Worm (Caenorhabditis elegans): ENCODE data around the gene mpz-4.
A peak's percentile ranks its signal among the peaks of the same experiment; 100 is the strongest.

Gene mpz-4

DNA sequence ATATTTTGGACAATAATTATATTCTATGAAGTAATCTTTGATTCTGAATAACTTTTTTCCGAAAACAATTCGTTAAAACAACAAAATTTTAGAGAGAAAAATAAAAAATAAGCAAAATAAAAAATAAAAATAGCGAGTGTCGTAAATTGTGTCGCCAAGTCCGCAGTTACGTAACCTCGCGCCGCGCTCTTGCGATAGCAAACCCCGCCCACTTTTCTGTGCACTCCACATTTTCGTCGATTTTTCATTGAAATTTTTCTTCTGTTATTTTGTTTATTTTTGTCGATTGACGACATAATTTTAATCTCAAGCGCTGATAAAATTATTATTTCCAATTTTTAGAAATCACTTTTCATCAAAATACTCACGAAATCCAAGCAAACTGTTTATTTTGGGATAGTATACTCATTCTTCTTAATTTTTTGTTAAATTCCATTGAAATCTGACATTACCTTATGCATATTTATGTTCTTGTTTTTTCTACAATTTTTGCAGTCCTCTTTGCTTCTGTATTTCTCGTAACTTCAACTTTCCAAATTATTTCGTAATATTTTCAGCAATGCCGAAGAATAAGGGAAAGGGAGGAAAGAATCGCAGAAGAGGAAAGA, 16.6 kb downstream of the mpz-4 start, which contains the start of gene eif-1.A (continued):
- no peak for TF ChIP-seq Y5F2A.4 (GFP tag; optimal IDR thresholded peaks at IDR 0.05)
- TF ChIP-seq ceh-44 (GFP tag; IDR thresholded peaks at IDR 0.05), result no peak
- no peak for TF ChIP-seq nhr-111 (GFP tag; optimal IDR thresholded peaks at IDR 0.05)
- no peak for TF ChIP-seq zip-2 (tag; optimal IDR thresholded peaks at IDR 0.05)
- no peak for TF ChIP-seq nhr-48 (tag; optimal IDR thresholded peaks at IDR 0.05)
- no peak for TF ChIP-seq tra-1 (GFP tag; IDR thresholded peaks at IDR 0.05)
- no peak for TF ChIP-seq nhr-11 (tag; optimal IDR thresholded peaks at IDR 0.05)
- no peak for TF ChIP-seq unc-62 (GFP tag; optimal IDR thresholded peaks at IDR 0.05 in 1 of 2)
- TF ChIP-seq unc-62 (tag; optimal IDR thresholded peaks at IDR 0.05), result no peak
- TF ChIP-seq sdz-12 (GFP tag; optimal IDR thresholded peaks at IDR 0.05), result no peak
- no peak for TF ChIP-seq pha-4 (GFP tag; IDR thresholded peaks at IDR 0.05)
- TF ChIP-seq pha-4 (tag; optimal IDR thresholded peaks at IDR 0.05), result no peak
- no peak for TF ChIP-seq saeg-2 (GFP tag; IDR thresholded peaks at IDR 0.05)
- TF ChIP-seq lin-15B (tag; optimal IDR thresholded peaks at IDR 0.05), result no peak
- TF ChIP-seq php-3 (GFP tag; IDR thresholded peaks at IDR 0.05), result no peak
- no peak for TF ChIP-seq set-16 (GFP tag; IDR thresholded peaks at IDR 0.05)
- no peak for TF ChIP-seq nhr-42 (GFP tag; IDR thresholded peaks at IDR 0.05)
- no peak for TF ChIP-seq nhr-102 (tag; optimal IDR thresholded peaks at IDR 0.05)
- no peak for TF ChIP-seq ZK337.2 (GFP tag; IDR thresholded peaks at IDR 0.05)
- TF ChIP-seq lin-39 (tag; optimal IDR thresholded peaks at IDR 0.05), result no peak
- TF ChIP-seq tag-97 (GFP tag; IDR thresholded peaks at IDR 0.05), result no peak
- no peak for TF ChIP-seq attf-4 (tag; optimal IDR thresholded peaks at IDR 0.05)
- TF ChIP-seq arid-1 (GFP tag; conservative IDR thresholded peaks at IDR 0.05), result no peak
- TF ChIP-seq F37D6.2 (tag; optimal IDR thresholded peaks at IDR 0.05), result no peak
- peak; percentile 30 for TF ChIP-seq nhr-77 (tag; optimal IDR thresholded peaks at IDR 0.05)
- TF ChIP-seq daf-19 (GFP tag; conservative IDR thresholded peaks at IDR 0.05), result no peak
- no peak for TF ChIP-seq hmg-1.1 (GFP tag; IDR thresholded peaks at IDR 0.05)
- TF ChIP-seq nhr-41 (GFP tag; IDR thresholded peaks at IDR 0.05), result no peak
- no peak for TF ChIP-seq duxl-1 (tag; optimal IDR thresholded peaks at IDR 0.05; ENCODE audit: poor library complexity)
- TF ChIP-seq lir-3 (tag; optimal IDR thresholded peaks at IDR 0.05), result no peak
- TF ChIP-seq mxl-2 (GFP tag; conservative IDR thresholded peaks at IDR 0.05), result no peak
- peak; percentile 24; the same call in 1 of the 2 replicates for TF ChIP-seq snpc-1.2 (GFP tag; IDR thresholded peaks at IDR 0.05)
- TF ChIP-seq Y48G9A.11 (GFP tag; IDR thresholded peaks at IDR 0.05), result no peak
- TF ChIP-seq mxl-3 (GFP tag; optimal IDR thresholded peaks at IDR 0.05), result no peak
- TF ChIP-seq F10B5.3 (tag; optimal IDR thresholded peaks at IDR 0.05), result no peak
- TF ChIP-seq Y75B8A.6 (GFP tag; IDR thresholded peaks at IDR 0.05), result no peak
- no peak for TF ChIP-seq aly-2 (tag; optimal IDR thresholded peaks at IDR 0.05)
- peak; percentile 61 for TF ChIP-seq mep-1 (tag; optimal IDR thresholded peaks at IDR 0.05)
- no peak for TF ChIP-seq R02D3.7 (tag; optimal IDR thresholded peaks at IDR 0.05)
- TF ChIP-seq T20F7.1 (GFP tag; optimal IDR thresholded peaks at IDR 0.05), result no peak
- no peak for TF ChIP-seq ceh-28 (tag; optimal IDR thresholded peaks at IDR 0.05)
- TF ChIP-seq lim-7 (GFP tag; IDR thresholded peaks at IDR 0.05), result no peak
- TF ChIP-seq mdl-1 (tag; optimal IDR thresholded peaks at IDR 0.05), result no peak
- no peak for TF ChIP-seq ceh-20 (GFP tag; IDR thresholded peaks at IDR 0.05)
- TF ChIP-seq spr-3 (GFP tag; optimal IDR thresholded peaks at IDR 0.05), result no peak
- no peak for TF ChIP-seq ceh-32 (tag; optimal IDR thresholded peaks at IDR 0.05; ENCODE audit: poor library complexity)
- no peak for TF ChIP-seq daf-8 (GFP tag; IDR thresholded peaks at IDR 0.05)
- TF ChIP-seq unc-39 (tag; optimal IDR thresholded peaks at IDR 0.05), result no peak
- no peak for TF ChIP-seq ceh-62 (tag; optimal IDR thresholded peaks at IDR 0.05)
- peak; percentile 24 for TF ChIP-seq rbr-2 (tag; optimal IDR thresholded peaks at IDR 0.05)
- no peak for TF ChIP-seq dmd-6 (GFP tag; IDR thresholded peaks at IDR 0.05)
- no peak for TF ChIP-seq D1046.2 (GFP tag; IDR thresholded peaks at IDR 0.05)
